Worm (Caenorhabditis elegans): ENCODE data around the gene ari-2.

DNA sequence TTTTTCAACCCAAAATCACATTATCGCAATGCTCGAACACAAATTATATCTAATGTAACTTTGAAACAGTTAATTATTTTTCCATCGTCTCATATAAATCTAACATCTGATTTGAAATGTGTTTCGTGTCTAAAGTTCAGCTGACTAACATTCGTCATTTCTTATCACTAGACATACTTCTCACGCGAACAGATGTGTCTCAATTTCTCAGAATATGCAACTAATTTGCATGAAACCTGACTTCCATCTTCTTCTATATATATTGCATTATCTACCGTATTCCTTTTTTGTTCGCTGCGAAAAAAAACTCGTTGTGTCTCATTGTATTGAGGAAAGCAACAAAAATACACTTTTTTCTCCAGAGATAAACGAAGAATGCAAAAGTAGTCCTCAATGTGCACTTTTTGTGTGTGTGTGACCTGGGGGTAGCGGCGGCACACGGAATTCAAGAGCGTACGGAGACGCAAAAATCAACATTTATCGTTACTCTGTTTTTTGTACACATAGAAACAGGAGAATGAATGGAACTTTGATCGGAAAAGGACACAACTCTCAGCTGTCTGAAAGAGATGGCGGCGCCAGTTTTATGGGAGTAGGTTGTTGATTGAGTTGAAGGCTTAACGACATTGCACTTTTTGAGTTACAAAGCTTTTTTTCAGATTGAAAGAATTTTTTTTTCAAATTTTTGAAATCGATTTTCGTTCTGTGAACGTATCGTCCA lies 29.8 kb downstream of the ari-2 start:
- no peak for TF ChIP-seq ama-1 (optimal IDR thresholded peaks at IDR 0.05)
- no peak for TF ChIP-seq ceh-13 (GFP tag; optimal IDR thresholded peaks at IDR 0.05)
- no peak for TF ChIP-seq hmbx-1 (tag; optimal IDR thresholded peaks at IDR 0.05)
- no peak for TF ChIP-seq flt-1 (GFP tag; IDR thresholded peaks at IDR 0.05)
- no peak for TF ChIP-seq F13C5.2 (tag; optimal IDR thresholded peaks at IDR 0.05)
- no peak for TF ChIP-seq scrt-1 (GFP tag; IDR thresholded peaks at IDR 0.05)
- no peak for TF ChIP-seq tbx-37 (GFP tag; conservative IDR thresholded peaks at IDR 0.05)
- TF ChIP-seq hnd-1 (tag; optimal IDR thresholded peaks at IDR 0.05) = no peak
